Worm (Caenorhabditis elegans) whole organism, L3 larva: ENCODE results near the gene srlf-19.

Experiments used
- R02D3.7 ChIP-seq: fragments of 150-350 bp; optimal IDR thresholded peaks from 2 replicates; lab custom pipeline; 2014; ENCODE audit warnings: missing biosample characterization, missing genetic modification characterization
- aly-2 ChIP-seq: fragments of 150-350 bp; optimal IDR thresholded peaks from 2 replicates; lab custom pipeline; 2014; ENCODE audit warnings: missing biosample characterization, missing genetic modification characterization
- ama-1 ChIP-seq: fragments of 150-350 bp; optimal IDR thresholded peaks from 2 replicates; lab custom pipeline; 2018
- ceh-28 ChIP-seq: fragments of 150-350 bp; optimal IDR thresholded peaks from 2 replicates; lab custom pipeline; 2014; ENCODE audit warnings: missing biosample characterization, missing genetic modification reagents, missing genetic modification characterization
- ceh-82 ChIP-seq: fragments of 150-350 bp; optimal IDR thresholded peaks from 2 replicates; lab custom pipeline; 2014; ENCODE audit warnings: missing biosample characterization, missing genetic modification characterization
- ceh-9 ChIP-seq: sonication (generic microtip); optimal IDR thresholded peaks from 2 replicates; lab custom pipeline; 2018; ENCODE audit warnings: missing biosample characterization, missing genetic modification characterization
- daf-12 ChIP-seq: fragments of 150-350 bp; optimal IDR thresholded peaks from 2 replicates; lab custom pipeline; 2014; ENCODE audit warnings: missing biosample characterization, missing genetic modification reagents, missing genetic modification characterization
- egl-27 ChIP-seq: sonication (generic microtip); optimal IDR thresholded peaks from 4 replicates; lab custom pipeline; 2017; ENCODE audit warnings: missing biosample characterization, missing genetic modification reagents, missing genetic modification characterization
- egl-5 ChIP-seq: fragments of 150-350 bp; optimal IDR thresholded peaks from 2 replicates; lab custom pipeline; 2017; ENCODE audit warnings: missing biosample characterization, missing genetic modification reagents, missing genetic modification characterization, inconsistent platforms
- elt-1 ChIP-seq: fragments of 150-350 bp; optimal IDR thresholded peaks from 2 replicates; lab custom pipeline; 2014; ENCODE audit warnings: missing biosample characterization, missing genetic modification characterization
- elt-2 ChIP-seq: sonication (generic microtip); optimal IDR thresholded peaks from 2 replicates; lab custom pipeline; 2016; ENCODE audit warnings: missing genetic modification reagents, mild to moderate bottlenecking, missing genetic modification characterization, missing compliant biosample characterization
- elt-3 ChIP-seq, 3 experiments: fragments of 150-350 bp in 1 of 3; sonication (generic microtip) in 2 of 3; optimal IDR thresholded peaks; 2 replicates in 2 of 3; 4 replicates in 1 of 3; lab custom pipeline; 2014 to 2017; ENCODE audit warnings: missing biosample characterization in 3 of 3, missing genetic modification characterization in 3 of 3
- eor-1 ChIP-seq, 2 experiments: fragments of 150-350 bp; optimal IDR thresholded peaks; 2 replicates each; lab custom pipeline; 2014 to 2018; ENCODE audit warnings: missing biosample characterization in 2 of 2, missing genetic modification characterization in 2 of 2
- fkh-2 ChIP-seq: fragments of 150-350 bp; optimal IDR thresholded peaks from 2 replicates; lab custom pipeline; 2014; ENCODE audit warnings: missing biosample characterization, missing genetic modification reagents, missing genetic modification characterization
- hmg-11 ChIP-seq: sonication (generic microtip); optimal IDR thresholded peaks from 2 replicates; lab custom pipeline; 2016; ENCODE audit warnings: missing genetic modification characterization, missing compliant biosample characterization
- jun-1 ChIP-seq: fragments of 150-350 bp; optimal IDR thresholded peaks from 2 replicates; lab custom pipeline; 2014; ENCODE audit warnings: missing biosample characterization, missing genetic modification reagents, missing genetic modification characterization
- lin-15B ChIP-seq: fragments of 150-350 bp; optimal IDR thresholded peaks from 2 replicates; lab custom pipeline; 2014; ENCODE audit warnings: missing biosample characterization, missing genetic modification characterization
- lin-39 ChIP-seq: fragments of 150-350 bp; optimal IDR thresholded peaks from 2 replicates; lab custom pipeline; 2018; ENCODE audit warnings: missing biosample characterization, missing genetic modification reagents, missing genetic modification characterization
- lsy-12 ChIP-seq: sonication (generic microtip); optimal IDR thresholded peaks from 2 replicates; lab custom pipeline; 2016; ENCODE audit warnings: mild to moderate bottlenecking, missing genetic modification characterization, missing compliant biosample characterization
- mdl-1 ChIP-seq: fragments of 150-350 bp; optimal IDR thresholded peaks from 2 replicates; lab custom pipeline; 2014; ENCODE audit warnings: missing biosample characterization, missing genetic modification characterization
- nfya-1 ChIP-seq: sonication (generic microtip); optimal IDR thresholded peaks from 2 replicates; lab custom pipeline; 2017; ENCODE audit warnings: missing genetic modification characterization, mild to moderate bottlenecking, missing compliant biosample characterization, antibody characterized with exemption, moderate library complexity; ENCODE audit not compliant: insufficient read depth
- nhr-11 ChIP-seq: fragments of 150-350 bp; optimal IDR thresholded peaks from 2 replicates; lab custom pipeline; 2014; ENCODE audit warnings: missing biosample characterization, missing genetic modification characterization
- nhr-23 ChIP-seq: fragments of 150-350 bp; optimal IDR thresholded peaks from 2 replicates; lab custom pipeline; 2014; ENCODE audit warnings: missing biosample characterization, missing genetic modification reagents, missing genetic modification characterization
- nhr-237 ChIP-seq: fragments of 150-350 bp; optimal IDR thresholded peaks from 2 replicates; lab custom pipeline; 2014; ENCODE audit warnings: missing biosample characterization, missing genetic modification characterization
- nhr-25 ChIP-seq: sonication (generic microtip); optimal IDR thresholded peaks from 2 replicates; lab custom pipeline; 2017; ENCODE audit warnings: missing biosample characterization, missing genetic modification characterization
- nhr-28 ChIP-seq: fragments of 150-350 bp; optimal IDR thresholded peaks from 2 replicates; lab custom pipeline; 2014; ENCODE audit warnings: missing biosample characterization, missing genetic modification characterization
- nhr-43 ChIP-seq: sonication (generic microtip); optimal IDR thresholded peaks from 2 replicates; lab custom pipeline; 2016; ENCODE audit warnings: mild to moderate bottlenecking, missing genetic modification characterization, missing compliant biosample characterization; ENCODE audit not compliant: poor library complexity, severe bottlenecking
- nhr-76 ChIP-seq: fragments of 150-350 bp; sonication (generic microtip); optimal IDR thresholded peaks from 5 replicates; lab custom pipeline; 2014; ENCODE audit warnings: missing biosample characterization, missing genetic modification characterization
- pha-4 ChIP-seq: fragments of 150-350 bp; optimal IDR thresholded peaks from 2 replicates; lab custom pipeline; 2014; ENCODE audit warnings: missing biosample characterization, missing genetic modification reagents, missing genetic modification characterization
- pqm-1 ChIP-seq: fragments of 150-350 bp; optimal IDR thresholded peaks from 2 replicates; lab custom pipeline; 2017; ENCODE audit warnings: missing biosample characterization, missing genetic modification characterization, inconsistent platforms
- skn-1 ChIP-seq: fragments of 150-350 bp; optimal IDR thresholded peaks from 2 replicates; lab custom pipeline; 2014; ENCODE audit warnings: missing biosample characterization, missing genetic modification characterization
- snpc-4 ChIP-seq: fragments of 150-350 bp; optimal IDR thresholded peaks from 2 replicates; lab custom pipeline; 2014; ENCODE audit warnings: missing biosample characterization, missing genetic modification characterization
- unc-39 ChIP-seq: sonication (generic microtip); optimal IDR thresholded peaks from 4 replicates; lab custom pipeline; 2017; ENCODE audit warnings: missing biosample characterization, missing genetic modification characterization
- unc-62 ChIP-seq: fragments of 150-350 bp; sonication (generic microtip); optimal IDR thresholded peaks from 4 replicates; lab custom pipeline; 2014; ENCODE audit warnings: missing biosample characterization, missing genetic modification reagents, missing genetic modification characterization
- zag-1 ChIP-seq: fragments of 150-350 bp; optimal IDR thresholded peaks from 2 replicates; lab custom pipeline; 2014; ENCODE audit warnings: missing biosample characterization, missing genetic modification characterization
- ztf-4 ChIP-seq: fragments of 150-350 bp; optimal IDR thresholded peaks from 2 replicates; lab custom pipeline; 2014; ENCODE audit warnings: missing biosample characterization, missing genetic modification characterization

srlf-19 gene

DNA sequence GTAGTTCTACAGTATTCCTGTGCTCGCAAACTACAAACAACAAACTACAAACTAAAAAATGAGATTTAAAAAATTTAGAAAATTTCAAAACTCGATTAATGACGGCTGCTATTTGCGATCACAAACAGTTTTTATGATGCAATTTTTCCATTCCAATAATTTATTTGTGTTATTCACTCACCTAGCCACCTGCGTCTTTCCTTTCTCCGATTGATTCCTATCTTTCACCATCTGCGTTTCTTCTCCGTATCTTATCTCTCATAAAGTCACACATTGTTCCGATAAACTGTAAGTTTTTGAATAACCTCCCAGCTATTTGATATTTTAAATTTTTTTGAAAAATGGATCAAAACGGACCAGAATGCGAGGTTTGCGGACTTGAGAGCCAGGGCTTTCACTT lies 28.9 kb downstream of the srlf-19 start, which contains the start of gene nhr-132:
Gene nhr-132 (plus strand): TSS at position 271 of the 400 bp plus-strand sequence.
- no peak for TF ChIP-seq pha-4 (tag; lab: Kevin White, UChicago)
- no peak for TF ChIP-seq nfya-1
- peak; percentile 60 for TF ChIP-seq elt-2 (tag; lab: Kevin White, UChicago)
- peak; percentile 18 for TF ChIP-seq hmg-11 (tag; lab: Kevin White, UChicago)
- TF ChIP-seq unc-39, result no peak
- TF ChIP-seq nhr-11 (tag; lab: Kevin White, UChicago), result no peak
- TF ChIP-seq egl-5, result peak; percentile 14
- TF ChIP-seq nhr-43 (tag; lab: Kevin White, UChicago), result no peak
- no peak for TF ChIP-seq egl-27
- TF ChIP-seq ceh-28 (tag; lab: Kevin White, UChicago), result peak; percentile 53
- peak; percentile 73 for TF ChIP-seq pqm-1 (tag; lab: Kevin White, UChicago)
- peak; percentile 28 for TF ChIP-seq nhr-25 (tag; lab: Kevin White, UChicago)
- TF ChIP-seq skn-1 (tag; lab: Kevin White, UChicago), result no peak
- TF ChIP-seq elt-3 (tag; optimal IDR thresholded peaks at IDR 0.05; lab: Kevin White, UChicago), result peak in 1 of 3 experiments; percentile 58
- TF ChIP-seq fkh-2 (tag; lab: Kevin White, UChicago), result no peak
- TF ChIP-seq nhr-23 (tag; lab: Kevin White, UChicago), result peak; percentile 27
- TF ChIP-seq ama-1, result no peak

DNA sequence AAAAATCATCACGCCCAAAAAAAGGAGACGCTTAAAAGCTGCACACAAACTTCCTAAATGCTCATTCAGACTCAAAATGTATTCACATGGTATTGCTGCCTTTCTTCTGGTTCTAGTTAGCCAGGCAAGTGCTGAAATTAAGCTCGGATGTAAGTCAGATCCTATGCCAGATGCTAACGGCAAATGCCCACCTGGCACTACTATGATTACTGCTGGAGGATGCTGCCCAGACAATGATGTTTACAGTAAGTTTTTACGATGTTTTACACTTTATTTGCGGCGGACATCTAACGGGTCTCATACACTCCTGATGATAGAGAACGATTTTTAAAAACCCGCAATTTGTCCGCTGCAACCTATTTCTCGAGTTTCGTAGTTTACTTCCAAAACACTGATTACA lies 31.3 kb downstream of the srlf-19 start, which contains the start of gene C14C6.5:
Gene C14C6.5 (plus strand): TSS at position 58 of the 400 bp plus-strand sequence.
- no peak for TF ChIP-seq nhr-11 (tag; lab: Kevin White, UChicago)
- no peak for TF ChIP-seq elt-1 (tag; lab: Kevin White, UChicago)
- TF ChIP-seq aly-2 (tag; lab: Kevin White, UChicago), result no peak
- TF ChIP-seq elt-3 (tag; optimal IDR thresholded peaks at IDR 0.05; lab: Kevin White, UChicago), result no peak
- no peak for TF ChIP-seq mdl-1 (tag; lab: Kevin White, UChicago)
- TF ChIP-seq jun-1 (tag; lab: Kevin White, UChicago), result no peak

DNA sequence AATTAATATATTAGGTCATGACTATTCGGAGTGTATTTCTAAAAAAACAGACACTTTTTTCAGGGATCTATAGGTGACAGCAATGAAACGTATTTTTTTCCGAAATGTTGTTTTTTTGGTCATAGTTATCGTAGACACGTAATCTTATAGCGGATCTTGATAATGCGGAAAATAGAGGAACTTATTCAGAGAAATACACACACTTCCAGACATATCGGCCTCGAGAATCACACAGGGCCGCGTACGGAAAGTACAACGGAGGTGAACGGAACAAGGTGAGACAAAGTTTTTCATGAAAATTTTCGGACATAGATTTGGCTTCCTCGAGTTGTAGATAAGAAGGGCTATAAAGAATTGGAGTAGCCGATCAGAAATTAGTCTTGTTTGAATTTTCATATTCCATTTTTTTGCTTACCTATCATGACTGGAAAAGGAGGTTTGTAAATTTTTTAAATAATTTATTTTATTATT lies 33.8 kb downstream of the srlf-19 start, which contains the start of gene nhr-155:
Gene nhr-155 (plus strand): TSS at position 421 of the 471 bp plus-strand sequence.
- no peak for TF ChIP-seq pha-4 (tag; lab: Kevin White, UChicago)
- TF ChIP-seq nhr-25 (tag; lab: Kevin White, UChicago), result peak; percentile 32
- no peak for TF ChIP-seq pqm-1 (tag; lab: Kevin White, UChicago)
- TF ChIP-seq daf-12 (tag; lab: Kevin White, UChicago), result no peak
- peak; percentile 95 for TF ChIP-seq elt-1 (tag; lab: Kevin White, UChicago)
- TF ChIP-seq nhr-43 (tag; lab: Kevin White, UChicago), result peak; percentile 67
- TF ChIP-seq nhr-23 (tag; lab: Kevin White, UChicago), result peak; percentile 87
- TF ChIP-seq lin-15B (tag; lab: Kevin White, UChicago), result no peak

DNA sequence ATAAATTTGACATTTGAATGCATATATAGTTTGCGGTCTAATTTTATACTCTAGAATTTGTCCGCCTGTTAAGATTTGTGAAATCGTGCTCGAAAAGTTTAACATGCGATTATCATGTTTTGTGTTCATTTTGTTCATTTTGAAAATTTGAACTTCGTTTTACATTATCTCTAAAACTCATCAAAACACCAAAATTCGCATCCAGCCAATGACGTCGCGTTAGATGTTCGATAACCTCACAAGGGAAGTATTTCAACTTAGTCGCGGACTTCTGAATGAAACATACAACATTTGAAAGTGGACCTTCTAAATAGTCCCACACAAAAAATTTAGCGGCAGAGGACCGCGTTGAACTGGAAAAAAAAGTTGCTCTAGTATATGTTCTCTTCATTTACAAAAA lies 36.2 kb downstream of the srlf-19 start:
- TF ChIP-seq nhr-237 (tag; lab: Kevin White, UChicago), result no peak
- peak; percentile 68 for TF ChIP-seq elt-1 (tag; lab: Kevin White, UChicago)
- TF ChIP-seq, all 47 proteins: peak for 1

DNA sequence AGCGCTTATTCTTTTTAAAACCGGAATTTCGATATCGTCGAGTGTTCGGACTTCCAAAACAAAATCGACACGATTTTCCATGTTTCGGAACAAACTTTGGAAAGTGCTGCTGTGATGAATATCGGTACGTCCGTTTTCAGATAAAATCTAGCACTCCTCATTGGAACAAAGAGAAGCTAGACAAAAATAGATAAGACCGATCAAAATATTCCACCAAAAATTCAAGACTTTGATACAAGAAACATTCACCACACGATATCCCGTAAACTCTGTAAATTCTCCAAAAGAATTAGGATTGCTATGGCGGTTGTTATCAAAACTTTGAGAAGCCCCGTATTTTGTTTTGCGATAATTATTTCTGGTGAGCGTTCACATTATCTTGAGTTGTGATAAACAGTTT lies 37.9 kb downstream of the srlf-19 start, which contains the start of gene C14C6.3:
Gene C14C6.3 (plus strand): TSS at position 301 of the 400 bp plus-strand sequence.
- TF ChIP-seq elt-1 (tag; lab: Kevin White, UChicago) (peak; percentile 64), eor-1 (tag; optimal IDR thresholded peaks at IDR 0.05; lab: Kevin White, UChicago) (no peak)

DNA sequence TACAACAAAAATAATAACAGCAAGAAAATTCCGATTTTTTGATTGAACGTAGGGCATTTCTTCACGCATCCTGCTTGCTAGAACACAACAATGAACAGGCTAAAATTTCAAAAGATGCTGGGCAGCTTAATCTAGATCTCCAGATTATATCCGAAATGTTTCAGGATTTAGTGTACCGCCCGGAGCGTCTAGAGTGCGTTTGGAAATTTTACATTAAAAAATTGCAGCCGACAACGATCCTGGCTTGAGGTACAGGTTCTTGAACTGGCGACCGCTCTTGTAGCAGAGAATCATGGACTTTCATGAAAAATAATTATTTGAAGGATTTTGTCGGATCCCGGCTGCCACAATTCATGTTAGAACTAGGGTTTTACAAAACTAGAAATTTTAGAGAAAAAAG lies 42.7 kb downstream of the srlf-19 start, which contains the start of gene C14C6.6:
Gene C14C6.6 (minus strand): TSS at position 101 of the 400 bp plus-strand sequence.
- TF ChIP-seq nhr-28 (tag; lab: Kevin White, UChicago) (no peak), ceh-9 (tag; lab: Kevin White, UChicago) (no peak), nhr-76 (no peak), egl-27 (no peak), zag-1 (tag; lab: Kevin White, UChicago) (no peak), snpc-4 (tag; lab: Kevin White, UChicago) (no peak), lin-39 (tag; lab: Kevin White, UChicago) (no peak), unc-62 (GFP tag; lab: Kevin White, UChicago) (no peak), fkh-2 (tag; lab: Kevin White, UChicago) (no peak), ceh-82 (tag; lab: Kevin White, UChicago) (no peak), ztf-4 (tag; lab: Kevin White, UChicago) (no peak), lin-15B (tag; lab: Kevin White, UChicago) (no peak), lsy-12 (tag; lab: Kevin White, UChicago) (no peak), egl-5 (no peak), R02D3.7 (no peak), mdl-1 (tag; lab: Kevin White, UChicago) (no peak), pqm-1 (tag; lab: Kevin White, UChicago) (no peak), nhr-23 (tag; lab: Kevin White, UChicago) (no peak)
